Fruit fly (Drosophila melanogaster) whole organism, embryonic: Measurements from ENCODE around the gene awd.

Source experiments
- B-H2 ChIP-seq: fragments of 200-800 bp; sonication (Bioruptor generic); optimal IDR thresholded peaks from 2 replicates; lab custom pipeline; 2018; ENCODE audit warnings: missing biosample characterization, mild to moderate bottlenecking, missing genetic modification characterization
- Bdp1 ChIP-seq: fragments of 200-800 bp; sonication (Bioruptor generic); optimal IDR thresholded peaks from 3 replicates; lab custom pipeline; 2016; ENCODE audit warnings: missing biosample characterization, missing genetic modification characterization
- Bgb ChIP-seq: fragments of 200-800 bp; sonication (Bioruptor generic); IDR thresholded peaks from 2 replicates; pipeline ENCODE4 v1.3.6; 2022; ENCODE audit warnings: missing biosample characterization, missing genetic modification characterization; ENCODE audit not compliant: partially characterized antibody
- CG10267 ChIP-seq: fragments of 200-800 bp; sonication (Bioruptor generic); optimal IDR thresholded peaks from 2 replicates; lab custom pipeline; 2018; ENCODE audit warnings: missing biosample characterization, mild to moderate bottlenecking, missing genetic modification characterization, moderate library complexity
- CG10366 ChIP-seq: fragments of 200-800 bp; sonication (Bioruptor generic); IDR thresholded peaks from 2 replicates; pipeline ENCODE4 v1.3.6; 2022; ENCODE audit warnings: missing biosample characterization, missing genetic modification characterization
- CG10543 ChIP-seq: fragments of 200-800 bp; sonication (Bioruptor generic); optimal IDR thresholded peaks from 3 replicates; lab custom pipeline; 2017; ENCODE audit warnings: missing biosample characterization, mild to moderate bottlenecking, missing genetic modification characterization, moderate library complexity
- CG11456 ChIP-seq: fragments of 200-800 bp; sonication (Bioruptor generic); IDR thresholded peaks from 3 replicates; pipeline ENCODE4 v1.3.6; 2022; ENCODE audit warnings: missing biosample characterization, missing genetic modification characterization
- CG1233 ChIP-seq: fragments of 200-800 bp; sonication (Bioruptor generic); optimal IDR thresholded peaks from 4 replicates; lab custom pipeline; 2018; ENCODE audit warnings: missing biosample characterization, mild to moderate bottlenecking, missing genetic modification characterization
- CG17186 ChIP-seq: fragments of 200-800 bp; sonication (Bioruptor generic); optimal IDR thresholded peaks from 3 replicates; lab custom pipeline; 2017; ENCODE audit warnings: missing biosample characterization, missing genetic modification reagents, missing genetic modification characterization
- CG42726 ChIP-seq: fragments of 200-800 bp; sonication (Bioruptor generic); IDR thresholded peaks from 2 replicates; pipeline ENCODE4 v1.3.6; 2022; ENCODE audit warnings: missing biosample characterization, missing genetic modification characterization; ENCODE audit not compliant: partially characterized antibody
- CG4820 ChIP-seq: fragments of 200-800 bp; sonication (Bioruptor generic); optimal IDR thresholded peaks from 3 replicates; lab custom pipeline; 2016; ENCODE audit warnings: missing biosample characterization, missing genetic modification characterization
- CG4854 ChIP-seq: fragments of 200-800 bp; sonication (Bioruptor generic); optimal IDR thresholded peaks from 2 replicates; lab custom pipeline; 2016; ENCODE audit warnings: missing biosample characterization, missing genetic modification characterization, inconsistent platforms
- CG5245 ChIP-seq: fragments of 200-800 bp; sonication (Bioruptor generic); optimal IDR thresholded peaks from 3 replicates; lab custom pipeline; 2016; ENCODE audit warnings: missing biosample characterization, missing genetic modification characterization
- CG6175 ChIP-seq: fragments of 200-800 bp; sonication (Bioruptor generic); IDR thresholded peaks from 3 replicates; pipeline ENCODE4 v1.3.6; 2022; ENCODE audit warnings: missing biosample characterization, missing genetic modification characterization
- CG6654 ChIP-seq: fragments of 200-800 bp; sonication (Bioruptor generic); optimal IDR thresholded peaks from 2 replicates; lab custom pipeline; 2017; ENCODE audit warnings: missing biosample characterization, mild to moderate bottlenecking, missing genetic modification characterization
- CG7357 ChIP-seq: fragments of 200-800 bp; sonication (Bioruptor generic); IDR thresholded peaks from 3 replicates; pipeline ENCODE4 v1.3.6; 2022; ENCODE audit warnings: missing biosample characterization, missing genetic modification characterization
- CG8281 ChIP-seq: fragments of 200-800 bp; sonication (Bioruptor generic); optimal IDR thresholded peaks from 2 replicates; lab custom pipeline; 2018; ENCODE audit warnings: missing biosample characterization, mild to moderate bottlenecking, missing genetic modification characterization, moderate library complexity
- CG8765 ChIP-seq: fragments of 200-800 bp; sonication (Bioruptor generic); IDR thresholded peaks from 2 replicates; pipeline ENCODE4 v1.3.6; 2022; ENCODE audit warnings: missing biosample characterization, missing genetic modification characterization
- CoRest ChIP-seq: fragments of 200-800 bp; sonication (Bioruptor generic); optimal IDR thresholded peaks from 3 replicates; lab custom pipeline; 2018; ENCODE audit warnings: missing biosample characterization, mild to moderate bottlenecking, missing genetic modification characterization, moderate library complexity
- D ChIP-seq, 2 experiments: fragments of 200-800 bp in 1 of 2; fragments of >200 bp in 1 of 2; sonication (Bioruptor generic) in 1 of 2; optimal IDR thresholded peaks; 2 replicates in 1 of 2; 3 replicates in 1 of 2; lab custom pipeline; 2017; ENCODE audit warnings: mild to moderate bottlenecking in 1 of 2, missing biosample characterization in 1 of 2, missing genetic modification characterization in 1 of 2, missing genetic modification reagents in 1 of 2
- Deaf1 ChIP-seq: fragments of 200-800 bp; optimal IDR thresholded peaks from 3 replicates; lab custom pipeline; 2019; ENCODE audit warnings: missing biosample characterization, mild to moderate bottlenecking, missing genetic modification characterization, moderate library complexity
- Dp ChIP-seq: fragments of 200-800 bp; sonication (Bioruptor generic); optimal IDR thresholded peaks from 2 replicates; lab custom pipeline; 2018; ENCODE audit warnings: missing biosample characterization, mild to moderate bottlenecking, missing genetic modification characterization, moderate library complexity
- H2.0 ChIP-seq: fragments of 200-800 bp; sonication (Bioruptor generic); IDR thresholded peaks from 2 replicates; pipeline ENCODE4 v1.3.6; 2022; ENCODE audit warnings: missing biosample characterization, missing genetic modification characterization
- Mes4 ChIP-seq: fragments of 200-800 bp; sonication (Bioruptor generic); optimal IDR thresholded peaks from 2 replicates; lab custom pipeline; 2016; ENCODE audit warnings: missing biosample characterization, missing genetic modification characterization
- Myb ChIP-seq: fragments of 200-800 bp; sonication (Bioruptor generic); optimal IDR thresholded peaks from 2 replicates; lab custom pipeline; 2016; ENCODE audit warnings: missing biosample characterization, missing genetic modification characterization
- Oaz ChIP-seq: fragments of 200-800 bp; sonication (Bioruptor generic); IDR thresholded peaks from 2 replicates; pipeline ENCODE4 v1.3.6; 2022; ENCODE audit warnings: missing biosample characterization, missing genetic modification characterization
- Scr ChIP-seq: fragments of 200-800 bp; sonication (Bioruptor generic); IDR thresholded peaks from 2 replicates; pipeline ENCODE4 v1.3.6; 2022; ENCODE audit warnings: missing biosample characterization, missing genetic modification characterization; ENCODE audit not compliant: partially characterized antibody
- Sox100B ChIP-seq: fragments of 200-800 bp; sonication (Bioruptor generic); optimal IDR thresholded peaks from 3 replicates; lab custom pipeline; 2018; ENCODE audit warnings: missing biosample characterization, mild to moderate bottlenecking, missing genetic modification characterization
- Sox102F ChIP-seq: fragments of 200-800 bp; sonication (Bioruptor generic); optimal IDR thresholded peaks from 2 replicates; lab custom pipeline; 2018; ENCODE audit warnings: missing biosample characterization, mild to moderate bottlenecking, missing genetic modification characterization, moderate library complexity
- Ssrp ChIP-seq: fragments of 200-800 bp; sonication (Bioruptor generic); optimal IDR thresholded peaks from 2 replicates; lab custom pipeline; 2018; ENCODE audit warnings: missing biosample characterization, mild to moderate bottlenecking, missing genetic modification characterization, moderate library complexity
- Stat92E ChIP-seq, 3 experiments: fragments of >200 bp in 2 of 3; fragments of 200-800 bp in 1 of 3; sonication (Bioruptor generic) in 1 of 3; optimal IDR thresholded peaks; 2 replicates each; lab custom pipeline; 2017 to 2019; ENCODE audit warnings: missing biosample characterization in 3 of 3, missing genetic modification characterization in 3 of 3, mild to moderate bottlenecking in 1 of 3, moderate library complexity in 1 of 3
- az2 ChIP-seq: fragments of 200-800 bp; sonication (Bioruptor generic); optimal IDR thresholded peaks from 3 replicates; lab custom pipeline; 2016; ENCODE audit warnings: missing biosample characterization, missing genetic modification characterization
- croc ChIP-seq: fragments of 200-800 bp; sonication (Bioruptor generic); conservative IDR thresholded peaks from 3 replicates; pipeline ENCODE4 v1.3.6; 2022; ENCODE audit warnings: missing biosample characterization, missing genetic modification characterization
- crol ChIP-seq: fragments of 200-800 bp; sonication (Bioruptor generic); IDR thresholded peaks from 2 replicates; pipeline ENCODE4 v1.3.6; 2022; ENCODE audit warnings: missing biosample characterization, missing genetic modification characterization
- emc ChIP-seq: fragments of 200-800 bp; sonication (Bioruptor generic); optimal IDR thresholded peaks from 2 replicates; lab custom pipeline; 2016; ENCODE audit warnings: missing biosample characterization, missing genetic modification characterization
- gfzf ChIP-seq: fragments of 200-800 bp; sonication (Bioruptor generic); optimal IDR thresholded peaks from 2 replicates; lab custom pipeline; 2016; ENCODE audit warnings: missing biosample characterization, mild to moderate bottlenecking, missing genetic modification characterization, moderate library complexity
- ind ChIP-seq: fragments of 200-800 bp; sonication (Bioruptor generic); optimal IDR thresholded peaks from 3 replicates; lab custom pipeline; 2016; ENCODE audit warnings: missing biosample characterization, missing genetic modification characterization
- pzg ChIP-seq: fragments of 200-800 bp; sonication (Bioruptor generic); optimal IDR thresholded peaks from 3 replicates; lab custom pipeline; 2018; ENCODE audit warnings: missing biosample characterization, mild to moderate bottlenecking, missing genetic modification characterization, moderate library complexity
- salm ChIP-seq: fragments of 200-800 bp; sonication (Bioruptor generic); optimal IDR thresholded peaks from 2 replicates; lab custom pipeline; 2018; ENCODE audit warnings: missing biosample characterization, mild to moderate bottlenecking, missing genetic modification characterization
- sc ChIP-seq, 3 experiments: fragments of >200 bp in 2 of 3; fragments of 200-800 bp in 1 of 3; sonication (Bioruptor generic) in 1 of 3; optimal IDR thresholded peaks; 2 replicates in 2 of 3; 3 replicates in 1 of 3; lab custom pipeline; 2017; ENCODE audit warnings: mild to moderate bottlenecking in 1 of 3, missing biosample characterization in 1 of 3, missing genetic modification characterization in 1 of 3, missing genetic modification reagents in 1 of 3
- schlank ChIP-seq: fragments of 200-800 bp; sonication (Bioruptor generic); optimal IDR thresholded peaks from 2 replicates; lab custom pipeline; 2018; ENCODE audit warnings: missing biosample characterization, mild to moderate bottlenecking, missing genetic modification characterization
- sob ChIP-seq: fragments of 200-800 bp; sonication (Bioruptor generic); IDR thresholded peaks from 2 replicates; pipeline ENCODE4 v1.3.6; 2022; ENCODE audit warnings: missing biosample characterization, missing genetic modification characterization
- stc ChIP-seq: fragments of 200-800 bp; sonication (Bioruptor generic); IDR thresholded peaks from 2 replicates; pipeline ENCODE4 v1.3.6; 2022; ENCODE audit warnings: missing biosample characterization, missing genetic modification characterization
- trem ChIP-seq: fragments of 200-800 bp; optimal IDR thresholded peaks from 3 replicates; lab custom pipeline; 2019; ENCODE audit warnings: missing biosample characterization, mild to moderate bottlenecking, missing genetic modification characterization, moderate library complexity
- tx ChIP-seq: fragments of 200-800 bp; sonication (Bioruptor generic); optimal IDR thresholded peaks from 2 replicates; lab custom pipeline; 2016; ENCODE audit warnings: missing biosample characterization, missing genetic modification characterization
- vnd ChIP-seq: fragments of 200-800 bp; sonication (Bioruptor generic); IDR thresholded peaks from 3 replicates; pipeline ENCODE4 v1.3.6; 2022; ENCODE audit warnings: missing biosample characterization, missing genetic modification characterization; ENCODE audit not compliant: partially characterized antibody
- vvl ChIP-seq: fragments of 200-800 bp; sonication (Bioruptor generic); IDR thresholded peaks from 2 replicates; pipeline ENCODE4 v1.3.6; 2022; ENCODE audit warnings: missing biosample characterization, missing genetic modification characterization
- wek ChIP-seq: fragments of 200-800 bp; sonication (Bioruptor generic); optimal IDR thresholded peaks from 3 replicates; lab custom pipeline; 2018; ENCODE audit warnings: missing biosample characterization, mild to moderate bottlenecking, missing genetic modification characterization, moderate library complexity

Gene awd

DNA sequence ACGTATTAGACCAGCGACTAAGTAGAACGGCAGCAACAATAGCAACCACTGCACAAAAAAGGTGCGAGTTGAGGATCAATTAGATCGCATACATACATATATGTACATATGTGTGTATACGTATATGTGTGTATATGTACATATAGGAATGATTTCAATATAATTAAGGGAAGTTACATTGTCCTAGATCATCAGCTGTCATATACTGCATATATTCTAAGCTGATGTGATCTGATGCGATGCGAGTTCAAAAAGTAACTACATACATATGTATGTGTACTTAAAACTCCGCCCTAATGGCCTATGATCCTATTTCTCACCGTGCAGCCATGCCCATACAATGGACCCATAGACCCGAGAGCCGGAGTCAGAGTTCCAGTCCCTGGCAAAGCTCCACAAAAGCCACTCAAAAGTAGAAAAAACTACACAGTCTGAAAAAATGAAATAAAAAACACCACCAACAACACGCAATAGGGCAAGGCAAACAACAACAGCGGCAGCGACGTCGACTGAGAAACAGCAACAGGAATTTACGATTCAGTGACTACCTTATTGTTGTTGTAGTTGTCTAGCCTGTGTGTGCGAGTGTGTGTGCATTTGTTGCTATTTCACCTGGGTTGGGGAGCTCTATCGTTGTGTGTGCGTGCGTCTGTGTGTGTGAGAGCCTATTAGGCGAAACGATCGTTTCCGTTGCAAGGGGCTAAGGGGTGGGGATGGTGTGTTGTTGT lies 22.5 kb downstream of the awd start (continued):
- TF ChIP-seq tx (GFP tag; lab: Kevin White, UChicago) (no peak), sob (GFP tag; lab: Robert Waterston, UW) (no peak), az2 (no peak), Ssrp (tag; lab: Kevin White, UChicago) (peak; percentile 26), Deaf1 (tag; lab: Kevin White, UChicago) (peak; percentile 53), CG10543 (GFP tag; lab: Kevin White, UChicago) (no peak), CG8281 (tag; lab: Kevin White, UChicago) (no peak), CG6654 (GFP tag; lab: Kevin White, UChicago) (no peak), wek (no peak), gfzf (GFP tag; lab: Kevin White, UChicago) (no peak), CG10267 (peak; percentile 2), Myb (GFP tag; lab: Kevin White, UChicago) (no peak), schlank (no peak), emc (no peak), CoRest (tag; lab: Kevin White, UChicago) (peak; percentile 11), H2.0 (no peak), Bdp1 (GFP tag; lab: Kevin White, UChicago) (no peak), ind (GFP tag; lab: Kevin White, UChicago) (no peak), CG17186 (GFP tag; lab: Kevin White, UChicago) (no peak), Oaz (GFP tag; lab: Robert Waterston, UW) (no peak), stc (GFP tag; lab: Robert Waterston, UW) (no peak), CG8765 (GFP tag; lab: Robert Waterston, UW) (no peak), sc (optimal IDR thresholded peaks at IDR 0.05; lab: Kevin White, UChicago) (no peak), sc (GFP tag; optimal IDR thresholded peaks at IDR 0.05; lab: Kevin White, UChicago) (no peak), CG1233 (GFP tag; lab: Kevin White, UChicago) (peak; percentile 25), Sox100B (GFP tag; lab: Kevin White, UChicago) (peak; percentile 6), CG6175 (GFP tag; lab: Robert Waterston, UW) (0 out of 3 replicates have a peak, but pooled peaks have one; percentile 14), Mes4 (GFP tag; lab: Kevin White, UChicago) (no peak), D (optimal IDR thresholded peaks at IDR 0.05; lab: Kevin White, UChicago) (no peak), D (GFP tag; optimal IDR thresholded peaks at IDR 0.05; lab: Kevin White, UChicago) (no peak), crol (GFP tag; lab: Robert Waterston, UW) (peak; percentile 59; the same call in 1 of the 2 replicates), CG11456 (no peak), vnd (no peak), CG10366 (no peak; the same call in 1 of the 2 replicates), CG7357 (GFP tag; lab: Robert Waterston, UW) (no peak), vvl (GFP tag; lab: Robert Waterston, UW) (no peak), Dp (GFP tag; lab: Kevin White, UChicago) (no peak), CG4820 (GFP tag; lab: Kevin White, UChicago) (peak; percentile 15), CG5245 (no peak), Scr (no peak), B-H2 (no peak), CG4854 (GFP tag; lab: Kevin White, UChicago) (no peak), Stat92E (GFP tag; optimal IDR thresholded peaks at IDR 0.05; lab: Kevin White, UChicago) (no peak), Sox102F (GFP tag; lab: Kevin White, UChicago) (peak; percentile 37), salm (tag; lab: Kevin White, UChicago) (no peak), pzg (no peak), croc (GFP tag; lab: Robert Waterston, UW) (peak; percentile 13; the same call in 1 of the 3 replicates), trem (tag; lab: Kevin White, UChicago) (no peak), CG42726 (GFP tag; lab: Robert Waterston, UW) (no peak), Bgb (GFP tag; lab: Robert Waterston, UW) (0 out of 2 replicates have a peak, but pooled peaks have one; percentile 38)
